Fruit fly (Drosophila melanogaster): ENCODE measurements around the gene His4r.

His4r gene

DNA sequence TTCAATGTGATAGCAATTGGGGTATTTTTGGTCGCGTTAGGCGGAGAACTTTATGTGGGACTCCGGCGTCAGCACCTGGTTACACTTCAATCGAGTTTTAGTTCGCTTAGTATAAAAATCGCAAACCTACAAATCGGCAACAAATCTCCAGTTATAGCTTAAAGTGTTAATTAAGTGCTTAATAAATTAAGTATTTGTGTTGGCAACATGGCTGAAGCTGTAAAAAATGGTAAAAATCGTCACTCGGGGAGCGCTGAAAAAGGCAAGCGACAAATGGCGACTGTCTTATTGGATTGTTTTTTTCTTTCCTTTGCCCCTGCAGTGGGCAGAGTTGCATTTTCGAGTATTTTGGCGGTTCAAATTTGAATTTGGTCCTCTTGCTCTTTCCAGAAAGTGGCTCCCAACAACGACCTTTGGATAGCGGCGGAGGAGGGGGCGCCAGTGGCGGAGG is 33.8 kb downstream of the His4r start, which contains the start of gene Hexim (continued):
- TF ChIP-seq CG12391 (tag; optimal IDR thresholded peaks at IDR 0.05) = peak; percentile 15
- TF ChIP-seq danr (GFP tag; IDR thresholded peaks at IDR 0.05) = no peak
- no peak for TF ChIP-seq CG15479 (GFP tag; optimal IDR thresholded peaks at IDR 0.05)
- TF ChIP-seq CG2129 (GFP tag; IDR thresholded peaks at IDR 0.05; ENCODE audit: partially characterized antibody) = no peak
- TF ChIP-seq CG17361 (GFP tag; IDR thresholded peaks at IDR 0.05) = peak; percentile 76; the same call in 2 of the 3 replicates
- peak; percentile 20 for TF ChIP-seq Jarid2 (GFP tag; optimal IDR thresholded peaks at IDR 0.05)
- no peak for TF ChIP-seq rib (GFP tag; IDR thresholded peaks at IDR 0.05)
- no peak for TF ChIP-seq Awh (GFP tag; IDR thresholded peaks at IDR 0.05)
- no peak for TF ChIP-seq NC2β (GFP tag; optimal IDR thresholded peaks at IDR 0.05)
- no peak for TF ChIP-seq klu (GFP tag; IDR thresholded peaks at IDR 0.05)
- TF ChIP-seq CG16813 (GFP tag; IDR thresholded peaks at IDR 0.05; ENCODE audit: partially characterized antibody) = no peak
- TF ChIP-seq CG14014 (GFP tag; IDR thresholded peaks at IDR 0.05) = no peak
- no peak for TF ChIP-seq CG17912 (GFP tag; optimal IDR thresholded peaks at IDR 0.05)
- no peak for TF ChIP-seq bigmax (GFP tag; optimal IDR thresholded peaks at IDR 0.05)
- no peak for TF ChIP-seq ems (GFP tag; optimal IDR thresholded peaks at IDR 0.05)
- peak; percentile 44 for TF ChIP-seq CG3847 (GFP tag; IDR thresholded peaks at IDR 0.05)
- no peak for TF ChIP-seq croc (GFP tag; conservative IDR thresholded peaks at IDR 0.05)
- TF ChIP-seq Fer1 (GFP tag; optimal IDR thresholded peaks at IDR 0.05) = peak; percentile 58
- no peak for TF ChIP-seq CG9609 (GFP tag; optimal IDR thresholded peaks at IDR 0.05)
- no peak for TF ChIP-seq ind (GFP tag; optimal IDR thresholded peaks at IDR 0.05)
- TF ChIP-seq Eip74EF (GFP tag; optimal IDR thresholded peaks at IDR 0.05) = no peak
- TF ChIP-seq chn (GFP tag; optimal IDR thresholded peaks at IDR 0.05) = no peak
- TF ChIP-seq ftz-f1 (GFP tag; optimal IDR thresholded peaks at IDR 0.05) = no peak
- no peak for TF ChIP-seq CoRest (tag; optimal IDR thresholded peaks at IDR 0.05)
- TF ChIP-seq dpn (GFP tag; optimal IDR thresholded peaks at IDR 0.05) = no peak
- TF ChIP-seq HmgZ (tag; optimal IDR thresholded peaks at IDR 0.05) = peak; percentile 38
- no peak for TF ChIP-seq her (GFP tag; optimal IDR thresholded peaks at IDR 0.05)
- peak; percentile 57 for TF ChIP-seq gro (GFP tag; optimal IDR thresholded peaks at IDR 0.05)
- TF ChIP-seq CG7372 (GFP tag; IDR thresholded peaks at IDR 0.05) = no peak
- no peak for TF ChIP-seq Ptx1 (GFP tag; IDR thresholded peaks at IDR 0.05)
- no peak for TF ChIP-seq sc (optimal IDR thresholded peaks at IDR 0.05)
- no peak for TF ChIP-seq sc (GFP tag; optimal IDR thresholded peaks at IDR 0.05)
- TF ChIP-seq CG17359 (tag; optimal IDR thresholded peaks at IDR 0.05) = peak; percentile 71
- TF ChIP-seq unpg (GFP tag; optimal IDR thresholded peaks at IDR 0.05) = no peak
- no peak for TF ChIP-seq twi (tag; optimal IDR thresholded peaks at IDR 0.05)
- no peak for TF ChIP-seq Hmr (GFP tag; optimal IDR thresholded peaks at IDR 0.05)
- no peak for TF ChIP-seq CG7271 (tag; optimal IDR thresholded peaks at IDR 0.05)
- no peak for TF ChIP-seq dmrt11E (tag; optimal IDR thresholded peaks at IDR 0.05)
- TF ChIP-seq CG12659 (GFP tag; optimal IDR thresholded peaks at IDR 0.05) = peak; percentile 75
- TF ChIP-seq Opbp (GFP tag; IDR thresholded peaks at IDR 0.05; ENCODE audit: partially characterized antibody) = 0 out of 3 replicates have a peak, but pooled peaks have one; percentile 39
- no peak for TF ChIP-seq az2 (GFP tag; optimal IDR thresholded peaks at IDR 0.05)
- TF ChIP-seq CG16863 (GFP tag; optimal IDR thresholded peaks at IDR 0.05) = no peak
- TF ChIP-seq CG10431 (GFP tag; optimal IDR thresholded peaks at IDR 0.05) = no peak
- no peak for TF ChIP-seq B-H2 (GFP tag; optimal IDR thresholded peaks at IDR 0.05)
- TF ChIP-seq CG9817 (tag; optimal IDR thresholded peaks at IDR 0.05) = no peak
- TF ChIP-seq br (optimal IDR thresholded peaks at IDR 0.05) = no peak
- TF ChIP-seq sna (GFP tag; IDR thresholded peaks at IDR 0.05; ENCODE audit: partially characterized antibody) = no peak
- TF ChIP-seq CG2202 (tag; optimal IDR thresholded peaks at IDR 0.05) = no peak
- no peak for TF ChIP-seq knrl (GFP tag; IDR thresholded peaks at IDR 0.05; ENCODE audit: partially characterized antibody)
- no peak for TF ChIP-seq Usf (GFP tag; optimal IDR thresholded peaks at IDR 0.05)
- TF ChIP-seq Vsx1 (GFP tag; optimal IDR thresholded peaks at IDR 0.05) = no peak
